Worm (Caenorhabditis elegans) whole organism, early embryonic: Measurements from ENCODE around the gene W06D12.6.

Experiments used
- F13C5.2 ChIP-seq: sonication (generic microtip); optimal IDR thresholded peaks from 2 replicates; lab custom pipeline; 2017; ENCODE audit warnings: mild to moderate bottlenecking, missing genetic modification characterization, inconsistent platforms, missing compliant biosample characterization
- aly-1 ChIP-seq: sonication (generic microtip); optimal IDR thresholded peaks from 2 replicates; lab custom pipeline; 2016; ENCODE audit warnings: missing genetic modification characterization, missing compliant biosample characterization
- ama-1 ChIP-seq: fragments of 150-350 bp; optimal IDR thresholded peaks from 2 replicates; lab custom pipeline; 2014
- ceh-13 ChIP-seq: fragments of 200-800 bp; sonication (Bioruptor generic); optimal IDR thresholded peaks from 2 replicates; lab custom pipeline; 2018; ENCODE audit warnings: mild to moderate bottlenecking, missing genetic modification characterization, missing compliant biosample characterization
- ets-7 ChIP-seq: sonication (generic microtip); optimal IDR thresholded peaks from 2 replicates; lab custom pipeline; 2016; ENCODE audit warnings: missing genotype, missing genetic modification characterization, missing compliant biosample characterization
- flt-1 ChIP-seq: fragments of 200-800 bp; sonication (Bioruptor generic); IDR thresholded peaks from 2 replicates; pipeline ENCODE4 v1.3.6; 2022; ENCODE audit warnings: missing genetic modification characterization, missing compliant biosample characterization
- hmbx-1 ChIP-seq: sonication (generic microtip); optimal IDR thresholded peaks from 2 replicates; lab custom pipeline; 2016; ENCODE audit warnings: mild to moderate bottlenecking, missing genetic modification characterization, missing compliant biosample characterization
- hmg-4 ChIP-seq: fragments of 200-800 bp; sonication (Bioruptor generic); optimal IDR thresholded peaks from 2 replicates; lab custom pipeline; 2018; ENCODE audit warnings: mild to moderate bottlenecking, missing genetic modification characterization, missing compliant biosample characterization
- hnd-1 ChIP-seq: sonication (generic microtip); optimal IDR thresholded peaks from 2 replicates; lab custom pipeline; 2016; ENCODE audit warnings: missing genetic modification characterization, missing compliant biosample characterization
- pes-1 ChIP-seq: fragments of 200-800 bp; sonication (Bioruptor generic); IDR thresholded peaks from 2 replicates; pipeline ENCODE4 v1.3.6; 2022; ENCODE audit warnings: missing genetic modification reagents, missing genetic modification characterization, missing compliant biosample characterization
- scrt-1 ChIP-seq: fragments of 200-800 bp; sonication (Bioruptor generic); IDR thresholded peaks from 2 replicates; pipeline ENCODE4 v1.3.6; 2022; ENCODE audit warnings: missing genetic modification characterization, missing compliant biosample characterization
- sea-1 ChIP-seq: fragments of 200-800 bp; sonication (Bioruptor generic); conservative IDR thresholded peaks from 2 replicates; pipeline ENCODE4 v1.3.6; 2022; ENCODE audit warnings: missing genetic modification characterization, missing compliant biosample characterization
- tbx-37 ChIP-seq: fragments of 200-800 bp; sonication (Bioruptor generic); conservative IDR thresholded peaks from 2 replicates; pipeline ENCODE4 v1.3.6; 2022; ENCODE audit warnings: missing genetic modification reagents, missing genetic modification characterization, missing compliant biosample characterization
- tra-4 ChIP-seq: sonication (generic microtip); optimal IDR thresholded peaks from 2 replicates; lab custom pipeline; 2017; ENCODE audit warnings: missing genetic modification characterization, missing compliant biosample characterization

DNA sequence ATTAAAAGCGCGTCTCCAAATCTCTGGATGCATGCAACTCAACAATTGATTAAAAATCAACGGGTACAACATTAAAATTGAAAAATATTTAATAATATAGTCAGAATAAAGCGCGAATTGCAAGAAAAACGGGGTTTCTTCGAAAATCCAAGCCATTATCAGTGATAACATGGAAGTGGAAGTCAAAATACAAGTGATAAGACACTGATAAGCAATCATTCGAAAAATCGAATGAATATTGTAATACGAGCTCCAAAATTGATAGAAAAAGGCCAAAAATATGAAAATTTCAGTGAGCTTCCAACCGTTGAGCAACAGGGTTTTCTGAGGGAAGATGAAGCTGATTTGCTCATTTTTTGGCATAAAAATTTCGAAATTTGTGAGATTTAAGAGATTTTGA, 11.7 kb upstream of the W06D12.6 start:
- TF ChIP-seq scrt-1 = no peak
- no peak for TF ChIP-seq ama-1 (lab: Kevin White, UChicago)
- no peak for TF ChIP-seq hnd-1 (tag; lab: Kevin White, UChicago)
- no peak for TF ChIP-seq tbx-37
- no peak for TF ChIP-seq hmg-4 (GFP tag; lab: Kevin White, UChicago)
- no peak for TF ChIP-seq pes-1 (GFP tag; lab: Robert Waterston, UW)
- TF ChIP-seq sea-1 (GFP tag; lab: Robert Waterston, UW) = no peak
- no peak for TF ChIP-seq flt-1 (GFP tag; lab: Robert Waterston, UW)
- TF ChIP-seq tra-4 (tag; lab: Kevin White, UChicago) = no peak
- TF ChIP-seq aly-1 = no peak
- TF ChIP-seq ceh-13 = no peak
- TF ChIP-seq ets-7 = no peak
- TF ChIP-seq hmbx-1 (tag; lab: Kevin White, UChicago) = no peak
- TF ChIP-seq F13C5.2 (tag; lab: Kevin White, UChicago) = no peak
